Worm (Caenorhabditis elegans) whole organism, L3 larva: ENCODE results near the gene ccch-3.

ENCODE experiments used
- ZK546.5 ChIP-seq: sonication (generic microtip); optimal IDR thresholded peaks from 2 replicates; lab custom pipeline; 2017; ENCODE audit warnings: missing biosample characterization, missing genetic modification characterization
- aly-2 ChIP-seq: fragments of 150-350 bp; optimal IDR thresholded peaks from 2 replicates; lab custom pipeline; 2014; ENCODE audit warnings: missing biosample characterization, missing genetic modification characterization
- ceh-82 ChIP-seq: fragments of 150-350 bp; optimal IDR thresholded peaks from 2 replicates; lab custom pipeline; 2014; ENCODE audit warnings: missing biosample characterization, missing genetic modification characterization
- egl-27 ChIP-seq: sonication (generic microtip); optimal IDR thresholded peaks from 4 replicates; lab custom pipeline; 2017; ENCODE audit warnings: missing biosample characterization, missing genetic modification reagents, missing genetic modification characterization
- elt-1 ChIP-seq: fragments of 150-350 bp; optimal IDR thresholded peaks from 2 replicates; lab custom pipeline; 2014; ENCODE audit warnings: missing biosample characterization, missing genetic modification characterization
- fos-1 ChIP-seq: fragments of 150-350 bp; optimal IDR thresholded peaks from 2 replicates; lab custom pipeline; 2014; ENCODE audit warnings: missing biosample characterization, missing genetic modification characterization
- jun-1 ChIP-seq: fragments of 150-350 bp; optimal IDR thresholded peaks from 2 replicates; lab custom pipeline; 2014; ENCODE audit warnings: missing biosample characterization, missing genetic modification reagents, missing genetic modification characterization
- nhr-28 ChIP-seq: fragments of 150-350 bp; optimal IDR thresholded peaks from 2 replicates; lab custom pipeline; 2014; ENCODE audit warnings: missing biosample characterization, missing genetic modification characterization
- pha-4 ChIP-seq: fragments of 150-350 bp; optimal IDR thresholded peaks from 2 replicates; lab custom pipeline; 2014; ENCODE audit warnings: missing biosample characterization, missing genetic modification reagents, missing genetic modification characterization
- pqm-1 ChIP-seq: fragments of 150-350 bp; optimal IDR thresholded peaks from 2 replicates; lab custom pipeline; 2017; ENCODE audit warnings: missing biosample characterization, missing genetic modification characterization, inconsistent platforms
- skn-1 ChIP-seq: fragments of 150-350 bp; optimal IDR thresholded peaks from 2 replicates; lab custom pipeline; 2014; ENCODE audit warnings: missing biosample characterization, missing genetic modification characterization
- snpc-4 ChIP-seq: fragments of 150-350 bp; optimal IDR thresholded peaks from 2 replicates; lab custom pipeline; 2014; ENCODE audit warnings: missing biosample characterization, missing genetic modification characterization
- unc-62 ChIP-seq: fragments of 150-350 bp; sonication (generic microtip); optimal IDR thresholded peaks from 4 replicates; lab custom pipeline; 2014; ENCODE audit warnings: missing biosample characterization, missing genetic modification reagents, missing genetic modification characterization
- ztf-11 ChIP-seq: fragments of 150-350 bp; optimal IDR thresholded peaks from 2 replicates; lab custom pipeline; 2014; ENCODE audit warnings: missing biosample characterization, missing genetic modification characterization

DNA sequence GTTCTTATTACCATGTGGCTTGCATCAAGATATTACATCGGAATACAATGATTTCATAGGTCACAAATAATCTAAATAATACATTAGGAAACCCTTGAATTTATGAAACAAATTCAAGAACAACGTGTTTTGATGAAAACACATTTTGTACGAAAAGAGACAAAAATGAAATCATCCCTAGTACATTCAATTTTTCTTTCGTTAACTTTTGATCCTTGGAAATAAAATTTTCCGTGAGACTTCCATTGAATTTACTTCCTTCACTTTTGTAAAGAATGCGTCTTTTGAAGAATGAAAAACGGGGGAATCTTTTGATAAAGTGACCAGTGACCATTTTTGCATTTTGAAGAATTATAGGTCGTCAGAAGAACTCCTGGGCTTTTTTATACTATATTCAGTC is 14.3 kb upstream of the ccch-3 start:
- TF ChIP-seq snpc-4 (tag; lab: Kevin White, UChicago) (no peak), pha-4 (tag; lab: Kevin White, UChicago) (no peak), unc-62 (GFP tag; lab: Kevin White, UChicago) (no peak), egl-27 (tag; lab: Kevin White, UChicago) (no peak), pqm-1 (tag; lab: Kevin White, UChicago) (no peak), elt-1 (tag; lab: Kevin White, UChicago) (no peak), ZK546.5 (tag; lab: Kevin White, UChicago) (no peak), skn-1 (no peak), fos-1 (tag; lab: Kevin White, UChicago) (no peak), ztf-11 (tag; lab: Kevin White, UChicago) (no peak), nhr-28 (no peak), jun-1 (tag; lab: Kevin White, UChicago) (no peak), ceh-82 (tag; lab: Kevin White, UChicago) (no peak), aly-2 (tag; lab: Kevin White, UChicago) (no peak)
